Worm (Caenorhabditis elegans) whole organism, late embryonic: ENCODE results near the gene btb-7.

ENCODE experiments used
- hlh-15 ChIP-seq: sonication (generic microtip); optimal IDR thresholded peaks from 2 replicates; lab custom pipeline; 2016; ENCODE audit warnings: missing genetic modification characterization, missing compliant biosample characterization
- pag-3 ChIP-seq: sonication (generic microtip); optimal IDR thresholded peaks from 2 replicates; lab custom pipeline; 2016; ENCODE audit warnings: missing compliant biosample characterization, missing genetic modification characterization, borderline replicate concordance
- pha-4 ChIP-seq: fragments of 150-350 bp; optimal IDR thresholded peaks from 2 replicates; lab custom pipeline; 2018; ENCODE audit warnings: missing biosample characterization, missing genetic modification reagents, missing genetic modification characterization
- sox-2 ChIP-seq: fragments of 200-800 bp; sonication (Bioruptor generic); IDR thresholded peaks from 2 replicates; pipeline ENCODE4 v1.3.6; 2022; ENCODE audit warnings: missing genetic modification reagents, missing genetic modification characterization, missing compliant biosample characterization
- sox-4 ChIP-seq: sonication (generic microtip); optimal IDR thresholded peaks from 2 replicates; lab custom pipeline; 2017; ENCODE audit warnings: mild to moderate bottlenecking, missing genetic modification characterization, inconsistent platforms, missing compliant biosample characterization

ce11 chrII:1750413-1750812 is 37.4 kb downstream of the btb-7 start, which contains the start of the genes F36H5.13 and F36H5.8:
- no peak for TF ChIP-seq sox-2 (GFP tag; lab: Robert Waterston, UW)
- TF ChIP-seq pha-4: no peak
- TF ChIP-seq sox-4 (tag; lab: Kevin White, UChicago): no peak
- TF ChIP-seq pag-3: no peak
- TF ChIP-seq hlh-15 (tag; lab: Kevin White, UChicago): no peak
